Worm (Caenorhabditis elegans): Measurements from ENCODE around the gene ZK669.2.

- TF ChIP-seq nhr-28 (tag; optimal IDR thresholded peaks at IDR 0.05) = no peak
- no peak for TF ChIP-seq snpc-4 (tag; optimal IDR thresholded peaks at IDR 0.05)
- TF ChIP-seq unc-62 (GFP tag; optimal IDR thresholded peaks at IDR 0.05) = no peak
- no peak for TF ChIP-seq elt-3 (tag; optimal IDR thresholded peaks at IDR 0.05)
- no peak for TF ChIP-seq nhr-76 (tag; optimal IDR thresholded peaks at IDR 0.05)
- no peak for TF ChIP-seq ceh-43 (GFP tag; optimal IDR thresholded peaks at IDR 0.05)
- TF ChIP-seq lin-13 (tag; optimal IDR thresholded peaks at IDR 0.05) = no peak
- no peak for TF ChIP-seq unc-39 (tag; optimal IDR thresholded peaks at IDR 0.05)
- TF ChIP-seq sptf-1 (tag; optimal IDR thresholded peaks at IDR 0.05) = no peak
- no peak for TF ChIP-seq tbx-8 (GFP tag; optimal IDR thresholded peaks at IDR 0.05)
- no peak for TF ChIP-seq nhr-237 (tag; optimal IDR thresholded peaks at IDR 0.05)
- TF ChIP-seq pha-4 (tag; optimal IDR thresholded peaks at IDR 0.05) = no peak
- TF ChIP-seq ztf-11 (tag; optimal IDR thresholded peaks at IDR 0.05) = no peak
- TF ChIP-seq ceh-39 (tag; optimal IDR thresholded peaks at IDR 0.05) = no peak
These were observed 27.0 kb downstream of the ZK669.2 start, which contains the start of gene ZK675.4 for ce11 chrII:7911015-7911414.

Data from whole organism, mixed stage, embryonic.